Worm (Caenorhabditis elegans): ENCODE data around the gene C34D10.5.

The C34D10.5 gene

ce11 chrX:8017759-8018158 lies at the start of gene C34D10.5:
TSS of gene C34D10.5 (plus strand) at chrX:8018027.
- no peak for TF ChIP-seq unc-62 (GFP tag; optimal IDR thresholded peaks at IDR 0.05)

ce11 chrX:7968537-7968936 lies 49.3 kb upstream of the C34D10.5 start:
- no peak for TF ChIP-seq unc-62 (GFP tag; optimal IDR thresholded peaks at IDR 0.05)

- TF ChIP-seq unc-62 (GFP tag; optimal IDR thresholded peaks at IDR 0.05) = no peak
These were observed 42.1 kb upstream of the C34D10.5 start for ce11 chrX:7975741-7976140.

- no peak for TF ChIP-seq unc-62 (GFP tag; optimal IDR thresholded peaks at IDR 0.05)
These were observed 41.4 kb upstream of the C34D10.5 start, which contains the start of gene F45E1.5 for ce11 chrX:7976400-7976799. TSS of gene F45E1.5 (plus strand) at chrX:7976700.

ce11 chrX:7977452-7977851 lies 40.4 kb upstream of the C34D10.5 start:
- no peak for TF ChIP-seq unc-62 (GFP tag; optimal IDR thresholded peaks at IDR 0.05)

- no peak for TF ChIP-seq unc-62 (GFP tag; optimal IDR thresholded peaks at IDR 0.05)
These were observed 35.8 kb upstream of the C34D10.5 start, which contains the start of gene his-71 for ce11 chrX:7982047-7982446. TSS of gene his-71 (minus strand) at chrX:7982070.

- no peak for TF ChIP-seq unc-62 (GFP tag; optimal IDR thresholded peaks at IDR 0.05)
These were observed 33.1 kb upstream of the C34D10.5 start for ce11 chrX:7984742-7985141.

- TF ChIP-seq unc-62 (GFP tag; optimal IDR thresholded peaks at IDR 0.05) = no peak
These were observed 32.3 kb upstream of the C34D10.5 start, which contains the start of gene F45E1.4 for ce11 chrX:7985495-7986029. TSS of gene F45E1.4 (plus strand) at chrX:7985979.

- TF ChIP-seq unc-62 (GFP tag; optimal IDR thresholded peaks at IDR 0.05) = no peak
These were observed 30.9 kb upstream of the C34D10.5 start for ce11 chrX:7986892-7987291.

ce11 chrX:7988457-7988856 lies 29.4 kb upstream of the C34D10.5 start:
- no peak for TF ChIP-seq unc-62 (GFP tag; optimal IDR thresholded peaks at IDR 0.05)

- no peak for TF ChIP-seq unc-62 (GFP tag; optimal IDR thresholded peaks at IDR 0.05)
These were observed 28.7 kb upstream of the C34D10.5 start for ce11 chrX:7989155-7989554.

- no peak for TF ChIP-seq unc-62 (GFP tag; optimal IDR thresholded peaks at IDR 0.05)
These were observed 27.5 kb upstream of the C34D10.5 start for ce11 chrX:7990282-7990681.

ce11 chrX:7992102-7992501 lies 25.7 kb upstream of the C34D10.5 start:
- TF ChIP-seq unc-62 (GFP tag; optimal IDR thresholded peaks at IDR 0.05) = no peak

ce11 chrX:7994486-7994885 lies 23.3 kb upstream of the C34D10.5 start:
- no peak for TF ChIP-seq unc-62 (GFP tag; optimal IDR thresholded peaks at IDR 0.05)

ce11 chrX:7997968-7998367 lies 19.9 kb upstream of the C34D10.5 start, which contains the start of gene sdpn-1:
TSS of gene sdpn-1 (minus strand) at chrX:7998229.
- TF ChIP-seq unc-62 (GFP tag; optimal IDR thresholded peaks at IDR 0.05) = no peak

ce11 chrX:7998942-7999341 lies 18.9 kb upstream of the C34D10.5 start:
- no peak for TF ChIP-seq unc-62 (GFP tag; optimal IDR thresholded peaks at IDR 0.05)

- TF ChIP-seq unc-62 (GFP tag; optimal IDR thresholded peaks at IDR 0.05) = no peak
These were observed 14.2 kb upstream of the C34D10.5 start, which contains the start of the genes F45E1.1 and F45E1.2 for ce11 chrX:8003663-8004062. TSS of gene F45E1.1 (plus strand) at chrX:8003682. TSS of gene F45E1.2 (plus strand) at chrX:8003733.

- TF ChIP-seq unc-62 (GFP tag; optimal IDR thresholded peaks at IDR 0.05) = no peak
These were observed 13.0 kb upstream of the C34D10.5 start for ce11 chrX:8004845-8005244.
